Fruit fly (Drosophila melanogaster): ENCODE data around the gene CG7548.

dm6 chr3L:7521847-7522246 lies 15.8 kb upstream of the CG7548 start:
- no peak for TF ChIP-seq CTCF (optimal IDR thresholded peaks at IDR 0.05)
- TF ChIP-seq CG8478 (optimal IDR thresholded peaks at IDR 0.05) = no peak
